Worm (Caenorhabditis elegans): ENCODE measurements around the gene rab-7.

The rab-7 gene

DNA sequence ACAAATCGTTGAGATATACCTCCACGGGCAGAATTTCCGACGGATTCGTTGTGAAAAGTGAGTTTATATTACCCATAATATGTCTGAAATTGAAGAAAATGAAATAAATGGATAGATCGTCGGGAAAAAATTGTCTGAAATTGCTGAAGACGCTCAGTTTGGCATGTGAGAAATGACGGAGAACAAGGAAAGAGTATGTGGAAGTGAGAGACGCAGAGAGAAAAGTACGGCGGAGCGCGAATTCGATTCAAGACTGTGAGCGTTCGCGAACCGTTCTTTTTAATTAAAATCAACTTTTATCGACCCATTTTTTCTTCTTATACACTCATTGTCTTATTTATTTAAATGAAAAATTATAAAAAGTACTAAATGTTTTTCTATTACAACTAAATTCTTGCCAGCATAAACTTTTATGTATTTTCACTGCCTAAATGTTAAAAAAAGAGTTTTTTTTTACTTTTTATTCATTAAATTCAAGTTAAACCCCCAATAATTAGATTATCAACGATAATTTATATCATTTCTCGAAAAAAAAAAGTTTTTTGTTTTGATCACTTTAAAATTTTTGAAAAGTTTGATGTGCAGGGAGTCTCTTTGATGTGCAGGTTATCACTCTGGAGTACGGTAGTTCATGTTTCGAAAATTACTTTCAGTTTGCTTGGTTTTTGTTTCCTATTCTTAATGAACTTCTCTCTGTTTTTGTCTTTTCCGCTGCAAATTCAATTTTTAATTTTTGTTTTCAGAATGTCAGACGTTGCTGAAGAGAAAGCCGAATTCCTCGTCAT, 50.8 kb downstream of the rab-7 start, which contains the start of the genes vps-15 and hmg-12:
vps-15 (minus strand) TSS at position 83 of the 785 bp plus-strand sequence.
hmg-12 (plus strand) TSS at position 744 of the 785 bp plus-strand sequence.
- TF ChIP-seq ZK546.5 (tag; optimal IDR thresholded peaks at IDR 0.05) (peak; percentile 11), ztf-4 (tag; optimal IDR thresholded peaks at IDR 0.05) (no peak), lin-15B (tag; optimal IDR thresholded peaks at IDR 0.05) (peak; percentile 54), ceh-16 (tag; optimal IDR thresholded peaks at IDR 0.05) (no peak), snpc-4 (tag; optimal IDR thresholded peaks at IDR 0.05) (no peak), nfya-1 (tag; optimal IDR thresholded peaks at IDR 0.05; ENCODE audit: insufficient read depth) (peak; percentile 24), elt-2 (tag; optimal IDR thresholded peaks at IDR 0.05) (no peak), hmg-11 (tag; optimal IDR thresholded peaks at IDR 0.05) (peak; percentile 67)
